Fruit fly (Drosophila melanogaster) whole organism, embryonic: Measurements from ENCODE around the gene Polr2D.
A peak's percentile ranks its signal among the peaks of the same experiment; 100 is the strongest.

Experiments
- ATbp ChIP-seq: fragments of 200-800 bp; sonication (Bioruptor generic); optimal IDR thresholded peaks from 2 replicates; lab custom pipeline; 2017; ENCODE audit warnings: missing biosample characterization, mild to moderate bottlenecking, missing genetic modification characterization, missing genetic modification reagents
- BEAF-32 ChIP-seq: fragments of 200-800 bp; sonication (Bioruptor generic); optimal IDR thresholded peaks from 3 replicates; lab custom pipeline; 2017; ENCODE audit warnings: missing biosample characterization, missing genetic modification characterization, mild to moderate bottlenecking, moderate library complexity, missing genetic modification reagents
- Bdp1 ChIP-seq: fragments of 200-800 bp; sonication (Bioruptor generic); optimal IDR thresholded peaks from 3 replicates; lab custom pipeline; 2016; ENCODE audit warnings: missing biosample characterization, missing genetic modification characterization
- CG10274 ChIP-seq: fragments of 200-800 bp; sonication (Bioruptor generic); optimal IDR thresholded peaks from 3 replicates; lab custom pipeline; 2017; ENCODE audit warnings: missing biosample characterization, mild to moderate bottlenecking, missing genetic modification characterization
- CG10462 ChIP-seq: fragments of 200-800 bp; sonication (Bioruptor generic); optimal IDR thresholded peaks from 2 replicates; lab custom pipeline; 2016; ENCODE audit warnings: missing biosample characterization, missing genetic modification characterization
- CG13123 ChIP-seq: fragments of 200-800 bp; sonication (Bioruptor generic); optimal IDR thresholded peaks from 2 replicates; lab custom pipeline; 2016; ENCODE audit warnings: missing biosample characterization, missing genetic modification characterization
- CG15514 ChIP-seq: fragments of 200-800 bp; sonication (Bioruptor generic); optimal IDR thresholded peaks from 3 replicates; lab custom pipeline; 2017; ENCODE audit warnings: missing biosample characterization, missing genetic modification characterization, mild to moderate bottlenecking, moderate library complexity, missing genetic modification reagents
- CG17186 ChIP-seq: fragments of 200-800 bp; sonication (Bioruptor generic); optimal IDR thresholded peaks from 3 replicates; lab custom pipeline; 2017; ENCODE audit warnings: missing biosample characterization, missing genetic modification reagents, missing genetic modification characterization
- CG17359 ChIP-seq: fragments of 200-800 bp; sonication (Bioruptor generic); optimal IDR thresholded peaks from 3 replicates; lab custom pipeline; 2018; ENCODE audit warnings: missing biosample characterization, mild to moderate bottlenecking, missing genetic modification characterization, moderate library complexity
- CG17568 ChIP-seq: fragments of 200-800 bp; sonication (Bioruptor generic); optimal IDR thresholded peaks from 2 replicates; lab custom pipeline; 2018; ENCODE audit warnings: missing biosample characterization, mild to moderate bottlenecking, missing genetic modification characterization, moderate library complexity
- CG17912 ChIP-seq: fragments of 200-800 bp; sonication (Bioruptor generic); optimal IDR thresholded peaks from 2 replicates; lab custom pipeline; 2018; ENCODE audit warnings: missing biosample characterization, mild to moderate bottlenecking, missing genetic modification characterization
- CG1792 ChIP-seq: fragments of 200-800 bp; sonication (Bioruptor generic); optimal IDR thresholded peaks from 2 replicates; lab custom pipeline; 2016; ENCODE audit warnings: missing biosample characterization, missing genetic modification characterization
- CG18476 ChIP-seq: fragments of 200-800 bp; sonication (Bioruptor generic); optimal IDR thresholded peaks from 2 replicates; lab custom pipeline; 2016; ENCODE audit warnings: missing biosample characterization, mild to moderate bottlenecking, missing genetic modification characterization
- CG2120 ChIP-seq: fragments of 200-800 bp; sonication (Bioruptor generic); optimal IDR thresholded peaks from 3 replicates; lab custom pipeline; 2016; ENCODE audit warnings: missing biosample characterization, missing genetic modification characterization
- CG32772 ChIP-seq: fragments of 200-800 bp; sonication (Bioruptor generic); IDR thresholded peaks from 2 replicates; pipeline ENCODE4 v1.3.6; 2022; ENCODE audit warnings: missing biosample characterization, missing genetic modification characterization
- CG4328 ChIP-seq: fragments of 200-800 bp; sonication (Bioruptor generic); optimal IDR thresholded peaks from 3 replicates; lab custom pipeline; 2017; ENCODE audit warnings: missing biosample characterization, missing genetic modification reagents, missing genetic modification characterization
- CG4424 ChIP-seq: fragments of 200-800 bp; sonication (Bioruptor generic); optimal IDR thresholded peaks from 3 replicates; lab custom pipeline; 2016; ENCODE audit warnings: missing biosample characterization, missing genetic modification characterization
- CG4707 ChIP-seq: fragments of 200-800 bp; sonication (Bioruptor generic); optimal IDR thresholded peaks from 2 replicates; lab custom pipeline; 2018; ENCODE audit warnings: missing biosample characterization, mild to moderate bottlenecking, missing genetic modification characterization, moderate library complexity
- CG7963 ChIP-seq: fragments of 200-800 bp; sonication (Bioruptor generic); IDR thresholded peaks from 3 replicates; pipeline ENCODE4 v1.3.6; 2022; ENCODE audit warnings: missing biosample characterization, missing genetic modification characterization; ENCODE audit not compliant: partially characterized antibody
- D19A ChIP-seq: fragments of 200-800 bp; optimal IDR thresholded peaks from 3 replicates; lab custom pipeline; 2019; ENCODE audit warnings: missing biosample characterization, mild to moderate bottlenecking, missing genetic modification characterization, moderate library complexity
- Hand ChIP-seq: fragments of 200-800 bp; sonication (Bioruptor generic); optimal IDR thresholded peaks from 2 replicates; lab custom pipeline; 2017; ENCODE audit warnings: mild to moderate bottlenecking, missing biosample characterization, missing genetic modification reagents, missing genetic modification characterization
- Lhr ChIP-seq: fragments of 200-800 bp; sonication (Bioruptor generic); optimal IDR thresholded peaks from 3 replicates; lab custom pipeline; 2017; ENCODE audit warnings: mild to moderate bottlenecking, missing biosample characterization, missing genetic modification reagents, missing genetic modification characterization
- Lpt ChIP-seq: fragments of >200 bp; optimal IDR thresholded peaks from 2 replicates; lab custom pipeline; 2018; ENCODE audit warnings: missing biosample characterization, missing genetic modification characterization
- Mad ChIP-seq: fragments of 200-800 bp; sonication (Bioruptor generic); optimal IDR thresholded peaks from 2 replicates; lab custom pipeline; 2016; ENCODE audit warnings: missing biosample characterization, missing genetic modification characterization
- Rx ChIP-seq: fragments of 200-800 bp; sonication (Bioruptor generic); IDR thresholded peaks from 2 replicates; pipeline ENCODE4 v1.3.6; 2022; ENCODE audit warnings: missing biosample characterization, missing genetic modification characterization
- Sry-δ ChIP-seq: fragments of 200-800 bp; sonication (Bioruptor generic); optimal IDR thresholded peaks from 2 replicates; lab custom pipeline; 2016; ENCODE audit warnings: missing biosample characterization, missing genetic modification characterization
- Taf1 ChIP-seq: fragments of 200-800 bp; sonication (Bioruptor generic); IDR thresholded peaks from 2 replicates; pipeline ENCODE4 v1.3.6; 2022; ENCODE audit warnings: missing biosample characterization, missing genetic modification characterization
- Trl ChIP-seq, 3 experiments: fragments of >200 bp in 2 of 3; fragments of 200-800 bp in 1 of 3; sonication (Bioruptor generic) in 1 of 3; optimal IDR thresholded peaks; 2 replicates in 1 of 3; 3 replicates in 2 of 3; lab custom pipeline; 2016 to 2017; ENCODE audit warnings: missing biosample characterization in 1 of 3, missing genetic modification characterization in 1 of 3
- Usf ChIP-seq: fragments of 200-800 bp; sonication (Bioruptor generic); optimal IDR thresholded peaks from 2 replicates; lab custom pipeline; 2017; ENCODE audit warnings: missing genotype, missing biosample characterization, missing genetic modification characterization
- bbx ChIP-seq: fragments of 200-800 bp; sonication (Bioruptor generic); IDR thresholded peaks from 2 replicates; pipeline ENCODE4 v1.3.6; 2022; ENCODE audit warnings: missing biosample characterization, missing genetic modification characterization; ENCODE audit not compliant: partially characterized antibody
- cas ChIP-seq: fragments of 200-800 bp; sonication (Bioruptor generic); IDR thresholded peaks from 2 replicates; pipeline ENCODE4 v1.3.6; 2022; ENCODE audit warnings: missing biosample characterization, missing genetic modification characterization
- danr ChIP-seq: fragments of 200-800 bp; sonication (Bioruptor generic); IDR thresholded peaks from 2 replicates; pipeline ENCODE4 v1.3.6; 2022; ENCODE audit warnings: missing biosample characterization, missing genetic modification characterization
- fd64A ChIP-seq: fragments of 200-800 bp; sonication (Bioruptor generic); optimal IDR thresholded peaks from 3 replicates; lab custom pipeline; 2018; ENCODE audit warnings: missing biosample characterization, mild to moderate bottlenecking, missing genetic modification characterization
- gfzf ChIP-seq: fragments of 200-800 bp; sonication (Bioruptor generic); optimal IDR thresholded peaks from 2 replicates; lab custom pipeline; 2016; ENCODE audit warnings: missing biosample characterization, mild to moderate bottlenecking, missing genetic modification characterization, moderate library complexity
- gro ChIP-seq: fragments of 200-800 bp; sonication (Bioruptor generic); optimal IDR thresholded peaks from 2 replicates; lab custom pipeline; 2016; ENCODE audit warnings: missing biosample characterization, missing genetic modification characterization
- gt ChIP-seq: fragments of 200-800 bp; sonication (Bioruptor generic); IDR thresholded peaks from 2 replicates; pipeline ENCODE4 v1.3.6; 2022; ENCODE audit warnings: missing biosample characterization, missing genetic modification characterization
- insv ChIP-seq, 2 experiments: fragments of 200-800 bp; sonication (Bioruptor generic); optimal IDR thresholded peaks; 3 replicates each; lab custom pipeline; 2016 to 2018; ENCODE audit warnings: missing biosample characterization in 2 of 2, missing genetic modification characterization in 2 of 2
- jumu ChIP-seq: fragments of 200-800 bp; sonication (Bioruptor generic); optimal IDR thresholded peaks from 3 replicates; lab custom pipeline; 2016; ENCODE audit warnings: missing biosample characterization, missing genetic modification characterization
- lbe ChIP-seq: fragments of 200-800 bp; sonication (Bioruptor generic); optimal IDR thresholded peaks from 2 replicates; lab custom pipeline; 2016; ENCODE audit warnings: missing biosample characterization, mild to moderate bottlenecking, missing genetic modification characterization
- nerfin-1 ChIP-seq: fragments of 200-800 bp; sonication (Bioruptor generic); optimal IDR thresholded peaks from 3 replicates; lab custom pipeline; 2019; ENCODE audit warnings: missing biosample characterization, mild to moderate bottlenecking, missing genetic modification characterization, moderate library complexity
- oc ChIP-seq: fragments of 200-800 bp; sonication (Bioruptor generic); optimal IDR thresholded peaks from 2 replicates; lab custom pipeline; 2018; ENCODE audit warnings: missing biosample characterization, mild to moderate bottlenecking, missing genetic modification characterization, moderate library complexity
- pita ChIP-seq: fragments of 200-800 bp; sonication (Bioruptor generic); optimal IDR thresholded peaks from 2 replicates; lab custom pipeline; 2017; ENCODE audit warnings: missing biosample characterization, mild to moderate bottlenecking, missing genetic modification characterization
- row ChIP-seq: fragments of 200-800 bp; sonication (Bioruptor generic); IDR thresholded peaks from 3 replicates; pipeline ENCODE4 v1.3.6; 2022; ENCODE audit warnings: missing biosample characterization, missing genetic modification characterization
- scrt ChIP-seq: fragments of 200-800 bp; sonication (Bioruptor generic); optimal IDR thresholded peaks from 2 replicates; lab custom pipeline; 2018; ENCODE audit warnings: missing biosample characterization, mild to moderate bottlenecking, missing genetic modification characterization, moderate library complexity
- sd ChIP-seq: fragments of 200-800 bp; sonication (Bioruptor generic); optimal IDR thresholded peaks from 3 replicates; lab custom pipeline; 2018; ENCODE audit warnings: missing biosample characterization, mild to moderate bottlenecking, missing genetic modification characterization, moderate library complexity
- sob ChIP-seq: fragments of 200-800 bp; sonication (Bioruptor generic); IDR thresholded peaks from 2 replicates; pipeline ENCODE4 v1.3.6; 2022; ENCODE audit warnings: missing biosample characterization, missing genetic modification characterization
- stwl ChIP-seq: fragments of 200-800 bp; sonication (Bioruptor generic); optimal IDR thresholded peaks from 3 replicates; lab custom pipeline; 2018; ENCODE audit warnings: missing biosample characterization, mild to moderate bottlenecking, missing genetic modification characterization, moderate library complexity
- tna ChIP-seq: fragments of 200-800 bp; sonication (Bioruptor generic); IDR thresholded peaks from 2 replicates; pipeline ENCODE4 v1.3.6; 2022; ENCODE audit warnings: missing biosample characterization, missing genetic modification characterization; ENCODE audit not compliant: partially characterized antibody
- zen ChIP-seq: fragments of 200-800 bp; sonication (Bioruptor generic); optimal IDR thresholded peaks from 3 replicates; lab custom pipeline; 2018; ENCODE audit warnings: missing biosample characterization, mild to moderate bottlenecking, missing genetic modification characterization, moderate library complexity

Gene Polr2D

DNA sequence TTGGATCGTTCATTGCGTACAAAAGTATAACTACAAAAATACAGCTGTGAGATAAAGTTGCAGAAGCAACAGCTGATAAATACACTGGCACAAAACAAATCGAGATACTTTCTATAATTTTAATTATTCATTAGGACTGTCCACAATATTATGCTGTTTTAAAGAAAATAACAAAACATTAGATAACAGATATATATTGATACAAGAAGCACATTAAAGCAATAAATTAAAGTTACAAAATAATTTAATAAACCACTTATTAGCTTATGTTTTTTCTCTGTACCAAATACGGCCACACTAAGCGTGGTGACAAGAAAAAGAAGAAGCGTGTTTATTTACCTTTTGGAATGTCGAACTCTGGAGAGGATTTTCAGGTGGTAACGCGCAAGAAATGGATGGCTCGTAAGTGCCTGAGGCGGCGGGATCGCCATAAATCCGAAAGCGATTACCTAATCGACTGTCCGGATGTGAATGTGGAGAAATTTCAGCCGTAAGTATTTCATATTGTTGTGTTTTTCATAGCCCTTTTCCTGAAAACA lies 35.0 kb downstream of the Polr2D start, which contains the start of the genes CG7988 and CG7183 (continued):
- TF ChIP-seq CG18476 (GFP tag; lab: Kevin White, UChicago) (peak; percentile 96), BEAF-32 (peak; percentile 38), zen (peak; percentile 98), CG13123 (GFP tag; lab: Kevin White, UChicago) (peak; percentile 97), CG4424 (GFP tag; lab: Kevin White, UChicago) (peak; percentile 98), cas (GFP tag; lab: Robert Waterston, UW) (peak; percentile 95), sob (GFP tag; lab: Robert Waterston, UW) (peak; percentile 99), gro (GFP tag; lab: Kevin White, UChicago) (peak; percentile 86), Usf (GFP tag; lab: Kevin White, UChicago) (peak; percentile 94), insv (GFP tag; optimal IDR thresholded peaks at IDR 0.05; lab: Kevin White, UChicago) (peak in 1 of 2 experiments; percentile 70), Trl (optimal IDR thresholded peaks at IDR 0.05; lab: Kevin White, UChicago) (no peak), Trl (GFP tag; optimal IDR thresholded peaks at IDR 0.05; lab: Kevin White, UChicago) (peak; percentile 95), CG1792 (GFP tag; lab: Kevin White, UChicago) (peak; percentile 76), nerfin-1 (tag; lab: Kevin White, UChicago) (peak; percentile 97), Mad (peak; percentile 96), jumu (GFP tag; lab: Kevin White, UChicago) (peak; percentile 93), sd (tag; lab: Kevin White, UChicago) (peak; percentile 99), Taf1 (peak; percentile 92), Rx (GFP tag; lab: Robert Waterston, UW) (peak; percentile 93), scrt (GFP tag; lab: Kevin White, UChicago) (peak; percentile 89), CG10274 (GFP tag; lab: Kevin White, UChicago) (peak; percentile 73), lbe (GFP tag; lab: Kevin White, UChicago) (peak; percentile 91), Lpt (GFP tag; lab: Kevin White, UChicago) (no peak), Sry-δ (GFP tag; lab: Kevin White, UChicago) (peak; percentile 68), CG15514 (GFP tag; lab: Kevin White, UChicago) (peak; percentile 85), D19A (tag; lab: Kevin White, UChicago) (peak; percentile 95), gfzf (GFP tag; lab: Kevin White, UChicago) (peak; percentile 56), CG7963 (GFP tag; lab: Robert Waterston, UW) (no peak), stwl (peak; percentile 86), tna (GFP tag; lab: Robert Waterston, UW) (no peak), Lhr (GFP tag; lab: Kevin White, UChicago) (peak; percentile 94), Bdp1 (GFP tag; lab: Kevin White, UChicago) (peak; percentile 87), CG2120 (peak; percentile 98), bbx (GFP tag; lab: Robert Waterston, UW) (no peak), CG4328 (GFP tag; lab: Kevin White, UChicago) (peak; percentile 87), ATbp (GFP tag; lab: Kevin White, UChicago) (peak; percentile 94), oc (peak; percentile 98), CG17186 (GFP tag; lab: Kevin White, UChicago) (peak; percentile 80), gt (GFP tag; lab: Robert Waterston, UW) (peak; percentile 94), CG17568 (GFP tag; lab: Kevin White, UChicago) (no peak), CG32772 (GFP tag; lab: Robert Waterston, UW) (peak; percentile 99), CG17912 (GFP tag; lab: Kevin White, UChicago) (peak; percentile 83), CG10462 (peak; percentile 96), fd64A (peak; percentile 60), danr (GFP tag; lab: Robert Waterston, UW) (peak; percentile 96), CG17359 (tag; lab: Kevin White, UChicago) (peak; percentile 98), CG4707 (peak; percentile 89), Hand (GFP tag; lab: Kevin White, UChicago) (peak; percentile 87), row (GFP tag; lab: Robert Waterston, UW) (peak; percentile 100), pita (GFP tag; lab: Kevin White, UChicago) (no peak)
